Worm (Caenorhabditis elegans) whole organism, L2 larva: ENCODE data around the gene cex-2.

Source experiments
- C34F6.9 ChIP-seq: fragments of 150-350 bp; optimal IDR thresholded peaks from 2 replicates; lab custom pipeline; 2014; ENCODE audit warnings: missing biosample characterization, missing genetic modification characterization
- F13H6.1 ChIP-seq: sonication (generic microtip); optimal IDR thresholded peaks from 2 replicates; lab custom pipeline; 2016; ENCODE audit warnings: missing genetic modification characterization, missing compliant biosample characterization
- Y55F3AM.14 ChIP-seq: fragments of 200-800 bp; sonication (Bioruptor generic); optimal IDR thresholded peaks from 2 replicates; lab custom pipeline; 2018; ENCODE audit warnings: mild to moderate bottlenecking, missing genetic modification characterization, missing compliant biosample characterization
- ZK546.5 ChIP-seq: sonication (generic microtip); optimal IDR thresholded peaks from 2 replicates; lab custom pipeline; 2017; ENCODE audit warnings: missing biosample characterization, missing genetic modification characterization
- alr-1 ChIP-seq: fragments of 150-350 bp; optimal IDR thresholded peaks from 2 replicates; lab custom pipeline; 2014; ENCODE audit warnings: missing biosample characterization, missing genetic modification characterization
- aly-2 ChIP-seq: fragments of 150-350 bp; optimal IDR thresholded peaks from 2 replicates; lab custom pipeline; 2014; ENCODE audit warnings: missing biosample characterization, missing genetic modification characterization
- ama-1 ChIP-seq: fragments of 150-350 bp; optimal IDR thresholded peaks from 2 replicates; lab custom pipeline; 2018; ENCODE audit warnings: inconsistent platforms
- blmp-1 ChIP-seq: sonication (generic microtip); optimal IDR thresholded peaks from 2 replicates; lab custom pipeline; 2017; ENCODE audit warnings: missing genetic modification characterization, mild to moderate bottlenecking, missing compliant biosample characterization, antibody characterized with exemption, moderate library complexity; ENCODE audit not compliant: insufficient read depth
- ceh-16 ChIP-seq: fragments of 150-350 bp; optimal IDR thresholded peaks from 2 replicates; lab custom pipeline; 2014; ENCODE audit warnings: missing biosample characterization, missing genetic modification characterization
- crh-2 ChIP-seq: sonication (generic microtip); optimal IDR thresholded peaks from 2 replicates; lab custom pipeline; 2017; ENCODE audit warnings: missing biosample characterization, missing genetic modification characterization
- dmd-4 ChIP-seq: sonication (generic microtip); optimal IDR thresholded peaks from 2 replicates; lab custom pipeline; 2017; ENCODE audit warnings: missing biosample characterization, missing genetic modification characterization
- elt-3 ChIP-seq: sonication (generic microtip); optimal IDR thresholded peaks from 2 replicates; lab custom pipeline; 2017; ENCODE audit warnings: missing biosample characterization, missing genetic modification characterization
- fos-1 ChIP-seq: fragments of 150-350 bp; optimal IDR thresholded peaks from 2 replicates; lab custom pipeline; 2014; ENCODE audit warnings: missing biosample characterization, missing genetic modification characterization
- gmeb-1 ChIP-seq: fragments of 150-350 bp; optimal IDR thresholded peaks from 2 replicates; lab custom pipeline; 2014; ENCODE audit warnings: missing biosample characterization, missing genetic modification characterization
- lsy-2 ChIP-seq, 2 experiments: fragments of 150-350 bp in 1 of 2; sonication (generic microtip) in 1 of 2; optimal IDR thresholded peaks; 2 replicates each; lab custom pipeline; 2014 to 2017; ENCODE audit warnings: missing biosample characterization in 2 of 2, missing genetic modification characterization in 2 of 2
- mab-5 ChIP-seq: fragments of 150-350 bp; optimal IDR thresholded peaks from 2 replicates; lab custom pipeline; 2014; ENCODE audit warnings: missing biosample characterization, missing genetic modification characterization
- mbf-1 ChIP-seq: sonication (generic microtip); optimal IDR thresholded peaks from 2 replicates; lab custom pipeline; 2017; ENCODE audit warnings: missing biosample characterization, missing genetic modification characterization
- mdl-1 ChIP-seq, 2 experiments: fragments of 150-350 bp in 1 of 2; sonication (generic microtip) in 1 of 2; optimal IDR thresholded peaks; 2 replicates each; lab custom pipeline; 2017; ENCODE audit warnings: missing biosample characterization in 2 of 2, missing genetic modification characterization in 2 of 2
- nhr-10 ChIP-seq: sonication (generic microtip); optimal IDR thresholded peaks from 2 replicates; lab custom pipeline; 2017; ENCODE audit warnings: missing biosample characterization, missing genetic modification characterization
- nhr-21 ChIP-seq: fragments of 150-350 bp; optimal IDR thresholded peaks from 2 replicates; lab custom pipeline; 2014; ENCODE audit warnings: missing biosample characterization, missing genetic modification characterization
- nhr-23 ChIP-seq: fragments of 150-350 bp; optimal IDR thresholded peaks from 2 replicates; lab custom pipeline; 2014; ENCODE audit warnings: missing biosample characterization, missing genetic modification reagents, missing genetic modification characterization
- nhr-237 ChIP-seq: fragments of 150-350 bp; optimal IDR thresholded peaks from 2 replicates; lab custom pipeline; 2014; ENCODE audit warnings: missing biosample characterization, missing genetic modification characterization
- nhr-25 ChIP-seq: fragments of 150-350 bp; sonication (generic microtip); optimal IDR thresholded peaks from 3 replicates; lab custom pipeline; 2014; ENCODE audit warnings: missing biosample characterization, missing genetic modification characterization
- nhr-6 ChIP-seq: fragments of 150-350 bp; optimal IDR thresholded peaks from 2 replicates; lab custom pipeline; 2014; ENCODE audit warnings: missing biosample characterization, missing genetic modification characterization
- nhr-77 ChIP-seq: fragments of 150-350 bp; optimal IDR thresholded peaks from 2 replicates; lab custom pipeline; 2014; ENCODE audit warnings: missing biosample characterization, missing genetic modification characterization
- peb-1 ChIP-seq: fragments of 150-350 bp; optimal IDR thresholded peaks from 2 replicates; lab custom pipeline; 2014; ENCODE audit warnings: missing biosample characterization, missing genetic modification characterization
- sem-4 ChIP-seq: fragments of 150-350 bp; optimal IDR thresholded peaks from 2 replicates; lab custom pipeline; 2014; ENCODE audit warnings: missing biosample characterization, missing genetic modification reagents, missing genetic modification characterization
- skn-1 ChIP-seq: sonication (generic microtip); optimal IDR thresholded peaks from 2 replicates; lab custom pipeline; 2017; ENCODE audit warnings: missing biosample characterization, missing genetic modification characterization
- sma-3 ChIP-seq: sonication (generic microtip); optimal IDR thresholded peaks from 2 replicates; lab custom pipeline; 2016; ENCODE audit warnings: missing genetic modification reagents, missing genetic modification characterization, missing compliant biosample characterization
- sma-9 ChIP-seq, 2 experiments: fragments of 150-350 bp in 1 of 2; sonication (generic microtip) in 1 of 2; optimal IDR thresholded peaks; 2 replicates each; lab custom pipeline; 2014 to 2016; ENCODE audit warnings: missing genetic modification characterization in 2 of 2, mild to moderate bottlenecking in 1 of 2, missing biosample characterization in 1 of 2, missing compliant biosample characterization in 1 of 2, missing genetic modification reagents in 1 of 2, moderate library complexity in 1 of 2
- snpc-4 ChIP-seq: fragments of 150-350 bp; optimal IDR thresholded peaks from 2 replicates; lab custom pipeline; 2014; ENCODE audit warnings: missing biosample characterization, missing genetic modification characterization
- unc-39 ChIP-seq: fragments of 150-350 bp; optimal IDR thresholded peaks from 2 replicates; lab custom pipeline; 2014; ENCODE audit warnings: missing biosample characterization, missing genetic modification characterization
- unc-62 ChIP-seq: fragments of 150-350 bp; optimal IDR thresholded peaks from 2 replicates; lab custom pipeline; 2014; ENCODE audit warnings: missing biosample characterization, missing genetic modification reagents, missing genetic modification characterization
- ztf-1 ChIP-seq: fragments of 200-800 bp; sonication (Bioruptor generic); conservative IDR thresholded peaks from 2 replicates; pipeline ENCODE4 v1.3.6; 2022; ENCODE audit warnings: missing genetic modification characterization, missing compliant biosample characterization
- ztf-11 ChIP-seq: sonication (generic microtip); optimal IDR thresholded peaks from 2 replicates; lab custom pipeline; 2017; ENCODE audit warnings: missing biosample characterization, missing genetic modification characterization

Gene cex-2

DNA sequence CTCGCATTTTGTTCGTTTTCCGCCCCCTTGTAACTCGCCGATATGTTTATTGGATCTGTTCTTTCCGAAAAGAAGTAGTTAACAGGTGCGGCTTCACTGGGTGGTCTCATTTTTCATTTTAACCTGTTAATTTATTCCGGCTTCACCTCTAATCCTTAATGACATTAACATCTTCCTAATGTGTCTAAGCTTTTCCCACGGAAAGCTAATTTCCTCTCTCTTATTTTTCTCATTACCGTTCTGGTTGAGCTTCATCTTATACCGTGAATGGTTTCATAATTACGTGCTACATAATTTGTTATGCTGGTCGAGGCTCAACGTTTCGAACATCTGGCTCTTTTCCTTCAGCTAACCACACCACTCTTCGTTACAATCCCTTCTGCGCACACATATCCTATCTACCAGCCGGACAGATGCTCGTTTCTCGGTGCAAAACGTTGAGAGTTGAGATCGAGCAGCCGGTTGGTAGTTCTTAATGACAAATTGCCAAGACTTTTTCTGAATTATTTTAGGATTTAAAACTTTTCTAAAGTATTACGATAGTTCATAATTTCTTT, 25.8 kb downstream of the cex-2 start:
- TF ChIP-seq peb-1 (tag; lab: Kevin White, UChicago) (no peak), unc-39 (tag; lab: Kevin White, UChicago) (no peak), skn-1 (tag; lab: Kevin White, UChicago) (no peak), gmeb-1 (tag; lab: Kevin White, UChicago) (no peak), mdl-1 (tag; optimal IDR thresholded peaks at IDR 0.05; lab: Kevin White, UChicago) (no peak), alr-1 (no peak), nhr-23 (no peak), snpc-4 (tag; lab: Kevin White, UChicago) (no peak)
- TF ChIP-seq, all 48 proteins: peak for 0

DNA sequence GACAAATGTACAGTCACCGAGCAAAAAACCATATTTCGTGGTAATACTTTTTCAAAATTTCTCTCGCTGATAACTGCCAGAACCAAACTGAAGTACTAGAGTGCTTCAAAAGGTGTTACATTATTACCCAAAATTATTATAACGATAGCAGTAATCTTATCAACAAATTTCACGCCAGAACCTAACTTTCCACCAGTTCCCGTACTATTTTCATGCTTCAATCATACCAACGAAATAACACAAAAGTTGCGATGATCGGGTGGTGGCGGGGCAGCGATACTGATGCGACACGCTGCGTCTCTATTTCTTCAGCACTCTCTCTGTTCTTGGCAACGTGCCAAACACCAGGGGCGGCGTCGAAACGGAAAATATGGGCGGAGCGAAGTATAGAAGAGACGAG, 26.3 kb downstream of the cex-2 start:
- TF ChIP-seq nhr-25 (tag; lab: Kevin White, UChicago) (peak; percentile 36), Y55F3AM.14 (peak; percentile 63), ztf-1 (GFP tag; lab: Robert Waterston, UW) (no peak), sma-3 (peak; percentile 23), ZK546.5 (no peak), lsy-2 (tag; optimal IDR thresholded peaks at IDR 0.05; lab: Kevin White, UChicago) (peak in 1 of 2 experiments; percentile 11), F13H6.1 (tag; lab: Kevin White, UChicago) (peak; percentile 49), nhr-237 (tag; lab: Kevin White, UChicago) (no peak), fos-1 (tag; lab: Kevin White, UChicago) (peak; percentile 82), nhr-10 (tag; lab: Kevin White, UChicago) (no peak), crh-2 (peak; percentile 1), aly-2 (tag; lab: Kevin White, UChicago) (no peak), skn-1 (tag; lab: Kevin White, UChicago) (no peak), unc-39 (tag; lab: Kevin White, UChicago) (no peak), sma-9 (GFP tag; optimal IDR thresholded peaks at IDR 0.05; lab: Kevin White, UChicago) (peak; percentile 76), sma-9 (tag; optimal IDR thresholded peaks at IDR 0.05; lab: Kevin White, UChicago) (no peak), gmeb-1 (tag; lab: Kevin White, UChicago) (peak; percentile 38), C34F6.9 (tag; lab: Kevin White, UChicago) (peak; percentile 1), nhr-6 (tag; lab: Kevin White, UChicago) (no peak), sem-4 (tag; lab: Kevin White, UChicago) (no peak)

DNA sequence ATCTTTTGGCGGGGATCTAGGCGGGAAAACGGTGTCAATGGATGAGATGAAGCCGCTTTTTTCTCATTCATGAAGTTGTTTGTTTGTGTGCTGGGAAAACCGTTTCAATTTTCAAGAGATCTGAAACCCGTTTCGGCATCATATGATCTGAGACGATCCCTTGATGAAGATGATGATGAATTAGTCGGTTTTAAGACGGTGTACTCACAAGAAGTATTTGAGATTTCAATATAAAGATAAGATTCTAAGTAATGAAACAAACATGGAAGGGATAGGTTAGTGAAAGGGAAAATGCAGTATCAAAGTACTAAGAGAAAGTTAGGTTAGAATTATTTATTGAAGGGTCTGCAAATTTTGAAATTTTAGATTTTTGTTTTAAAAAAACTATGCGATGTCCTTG, 27.1 kb downstream of the cex-2 start:
- TF ChIP-seq mdl-1 (tag; optimal IDR thresholded peaks at IDR 0.05; lab: Kevin White, UChicago) (no peak), ama-1 (no peak), ceh-16 (tag; lab: Kevin White, UChicago) (peak; percentile 87), nhr-25 (tag; lab: Kevin White, UChicago) (peak; percentile 75), F13H6.1 (tag; lab: Kevin White, UChicago) (no peak), alr-1 (no peak), crh-2 (peak; percentile 17), blmp-1 (tag; lab: Kevin White, UChicago) (peak; percentile 93)

DNA sequence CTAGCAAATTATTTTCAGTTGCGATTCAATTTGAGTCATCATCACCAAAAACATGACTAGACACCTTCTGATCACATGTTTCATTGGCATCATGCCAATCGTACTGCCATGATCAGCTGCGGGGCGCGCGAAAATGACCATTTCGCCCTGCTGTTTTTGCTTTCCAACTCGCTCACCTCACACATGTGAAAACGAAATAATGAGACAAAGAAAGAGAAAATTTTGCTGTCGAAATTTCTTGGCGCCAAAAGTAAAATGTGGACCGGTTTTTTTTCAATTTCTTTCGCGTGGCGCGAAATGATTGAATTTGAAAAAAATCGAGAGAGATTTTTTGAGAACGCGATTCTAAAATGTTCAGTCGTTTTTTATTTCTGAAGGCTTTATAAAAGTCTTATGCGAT, 28.3 kb downstream of the cex-2 start:
- no peak for TF ChIP-seq nhr-21 (tag; lab: Kevin White, UChicago)
- no peak for TF ChIP-seq ztf-11 (tag; lab: Kevin White, UChicago)
- TF ChIP-seq F13H6.1 (tag; lab: Kevin White, UChicago) = peak; percentile 1
- no peak for TF ChIP-seq ZK546.5
- TF ChIP-seq ztf-1 (GFP tag; lab: Robert Waterston, UW) = no peak
- no peak for TF ChIP-seq nhr-77
- TF ChIP-seq crh-2 = no peak
- TF ChIP-seq ama-1 = no peak
- TF ChIP-seq nhr-25 (tag; lab: Kevin White, UChicago) = peak; percentile 89
- TF ChIP-seq mdl-1 (tag; optimal IDR thresholded peaks at IDR 0.05; lab: Kevin White, UChicago) = no peak
- peak; percentile 85 for TF ChIP-seq blmp-1 (tag; lab: Kevin White, UChicago)
- peak; percentile 55 for TF ChIP-seq gmeb-1 (tag; lab: Kevin White, UChicago)
- no peak for TF ChIP-seq unc-62 (GFP tag; lab: Kevin White, UChicago)
- no peak for TF ChIP-seq mab-5 (tag; lab: Kevin White, UChicago)
- TF ChIP-seq nhr-237 (tag; lab: Kevin White, UChicago) = no peak
- TF ChIP-seq unc-39 (tag; lab: Kevin White, UChicago) = no peak
- no peak for TF ChIP-seq elt-3

DNA sequence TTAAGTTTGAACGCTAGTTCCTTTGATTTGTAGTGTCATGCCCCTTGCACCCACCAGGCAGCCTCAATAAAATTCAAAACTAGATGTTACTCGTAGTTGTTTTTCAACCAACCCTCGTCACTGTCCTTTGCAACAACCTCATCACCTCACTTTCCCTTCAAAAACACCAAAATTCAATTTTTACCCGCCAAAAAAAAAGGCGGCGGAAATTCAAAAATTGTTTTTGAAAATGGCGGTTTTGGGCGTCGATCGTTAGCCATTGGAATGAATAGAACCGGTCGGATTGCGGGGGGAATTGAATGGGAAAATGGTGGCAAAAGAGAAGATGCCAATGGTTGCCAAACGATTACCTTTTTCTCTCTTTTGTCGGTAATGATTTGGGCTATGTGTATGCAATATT, 29.2 kb downstream of the cex-2 start:
- TF ChIP-seq nhr-23 (no peak), mbf-1 (tag; lab: Kevin White, UChicago) (no peak), lsy-2 (tag; optimal IDR thresholded peaks at IDR 0.05; lab: Kevin White, UChicago) (no peak), dmd-4 (no peak), Y55F3AM.14 (no peak), F13H6.1 (tag; lab: Kevin White, UChicago) (no peak), skn-1 (tag; lab: Kevin White, UChicago) (no peak)
- TF ChIP-seq, all 48 proteins: peak for 0
